Worm (Caenorhabditis elegans): ENCODE measurements around the gene cct-3.

Gene cct-3

DNA sequence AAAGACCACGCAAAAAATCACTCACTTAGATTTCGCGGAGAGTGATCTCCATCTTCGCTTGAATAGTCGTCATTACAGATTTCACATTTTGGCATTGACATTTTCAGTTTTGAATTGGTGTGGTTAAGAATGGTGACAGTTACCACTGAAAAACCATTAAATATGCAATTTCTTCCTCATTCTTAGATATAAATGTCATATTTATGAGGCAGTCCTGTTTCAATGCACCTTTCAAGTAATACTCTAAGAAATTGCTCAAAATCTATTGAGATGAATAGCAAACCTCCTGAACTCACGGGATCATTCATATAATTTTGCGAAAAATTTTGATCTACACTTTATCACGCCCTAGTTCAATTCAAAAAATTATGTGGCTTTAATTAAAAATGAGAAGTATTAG, 58.7 kb downstream of the cct-3 start, which contains the start of gene K09F6.7:
Gene K09F6.7, minus strand, starts transcription at position 101 of the 400 bp plus-strand sequence.
- no peak for TF ChIP-seq mxl-3 (GFP tag; optimal IDR thresholded peaks at IDR 0.05)
- TF ChIP-seq F10B5.3 (tag; optimal IDR thresholded peaks at IDR 0.05): no peak
- no peak for TF ChIP-seq mxl-2 (GFP tag; conservative IDR thresholded peaks at IDR 0.05)
- TF ChIP-seq Y105C5A.15 (GFP tag; IDR thresholded peaks at IDR 0.05): no peak
- TF ChIP-seq nhr-102 (tag; optimal IDR thresholded peaks at IDR 0.05): no peak
- no peak for TF ChIP-seq ztf-11 (tag; optimal IDR thresholded peaks at IDR 0.05)
- no peak for TF ChIP-seq nhr-28 (tag; optimal IDR thresholded peaks at IDR 0.05)
- TF ChIP-seq mep-1 (tag; optimal IDR thresholded peaks at IDR 0.05): no peak
- no peak for TF ChIP-seq rbr-2 (tag; optimal IDR thresholded peaks at IDR 0.05)
- TF ChIP-seq mdt-29 (GFP tag; IDR thresholded peaks at IDR 0.05): no peak

DNA sequence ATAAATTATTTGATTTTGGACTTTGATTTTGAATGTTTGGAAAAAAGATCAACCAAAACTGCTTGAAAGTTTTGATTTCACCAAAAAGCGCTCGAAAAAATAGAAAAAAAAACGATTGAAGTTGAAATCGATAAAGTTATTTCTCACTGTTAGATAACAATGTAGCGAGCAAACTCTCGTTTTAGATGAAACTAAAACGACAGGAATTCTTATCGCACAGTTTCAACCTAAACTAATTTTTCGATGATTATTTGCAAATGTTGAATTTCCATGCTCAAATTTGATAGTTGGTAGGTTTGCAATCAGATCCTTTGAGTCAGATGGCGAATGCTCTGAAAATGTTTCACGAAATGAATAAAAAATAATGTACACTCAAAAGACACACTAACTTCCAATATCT, 59.2 kb downstream of the cct-3 start:
- TF ChIP-seq lin-29 (GFP tag; IDR thresholded peaks at IDR 0.05) (no peak), F37D6.2 (tag; optimal IDR thresholded peaks at IDR 0.05) (no peak), pqm-1 (tag; optimal IDR thresholded peaks at IDR 0.05) (peak; percentile 73), unc-62 (GFP tag; optimal IDR thresholded peaks at IDR 0.05 in 1 of 2) (peak in 1 of 2 experiments; percentile 6), unc-62 (tag; optimal IDR thresholded peaks at IDR 0.05) (no peak), ctbp-1 (GFP tag; IDR thresholded peaks at IDR 0.05) (no peak)

Measured in whole organism, L4 larva.